Worm (Caenorhabditis elegans) whole organism, L3 larva: ENCODE measurements around the gene F58E2.4.

ENCODE experiments used
- R02D3.7 ChIP-seq: fragments of 150-350 bp; optimal IDR thresholded peaks from 2 replicates; lab custom pipeline; 2014; ENCODE audit warnings: missing biosample characterization, missing genetic modification characterization
- ZK546.5 ChIP-seq: sonication (generic microtip); optimal IDR thresholded peaks from 2 replicates; lab custom pipeline; 2017; ENCODE audit warnings: missing biosample characterization, missing genetic modification characterization
- aly-2 ChIP-seq: fragments of 150-350 bp; optimal IDR thresholded peaks from 2 replicates; lab custom pipeline; 2014; ENCODE audit warnings: missing biosample characterization, missing genetic modification characterization
- ceh-82 ChIP-seq: fragments of 150-350 bp; optimal IDR thresholded peaks from 2 replicates; lab custom pipeline; 2014; ENCODE audit warnings: missing biosample characterization, missing genetic modification characterization
- ceh-9 ChIP-seq: sonication (generic microtip); optimal IDR thresholded peaks from 2 replicates; lab custom pipeline; 2018; ENCODE audit warnings: missing biosample characterization, missing genetic modification characterization
- daf-12 ChIP-seq: fragments of 150-350 bp; optimal IDR thresholded peaks from 2 replicates; lab custom pipeline; 2014; ENCODE audit warnings: missing biosample characterization, missing genetic modification reagents, missing genetic modification characterization
- egl-27 ChIP-seq: sonication (generic microtip); optimal IDR thresholded peaks from 4 replicates; lab custom pipeline; 2017; ENCODE audit warnings: missing biosample characterization, missing genetic modification reagents, missing genetic modification characterization
- elt-3 ChIP-seq, 3 experiments: fragments of 150-350 bp in 1 of 3; sonication (generic microtip) in 2 of 3; optimal IDR thresholded peaks; 2 replicates in 2 of 3; 4 replicates in 1 of 3; lab custom pipeline; 2014 to 2017; ENCODE audit warnings: missing biosample characterization in 3 of 3, missing genetic modification characterization in 3 of 3
- eor-1 ChIP-seq, 2 experiments: fragments of 150-350 bp; optimal IDR thresholded peaks; 2 replicates each; lab custom pipeline; 2014 to 2018; ENCODE audit warnings: missing biosample characterization in 2 of 2, missing genetic modification characterization in 2 of 2
- fkh-10 ChIP-seq: sonication (generic microtip); optimal IDR thresholded peaks from 2 replicates; lab custom pipeline; 2017; ENCODE audit warnings: missing biosample characterization, missing genetic modification reagents, missing genetic modification characterization
- fos-1 ChIP-seq: fragments of 150-350 bp; optimal IDR thresholded peaks from 2 replicates; lab custom pipeline; 2014; ENCODE audit warnings: missing biosample characterization, missing genetic modification characterization
- jun-1 ChIP-seq: fragments of 150-350 bp; optimal IDR thresholded peaks from 2 replicates; lab custom pipeline; 2014; ENCODE audit warnings: missing biosample characterization, missing genetic modification reagents, missing genetic modification characterization
- lin-15B ChIP-seq: fragments of 150-350 bp; optimal IDR thresholded peaks from 2 replicates; lab custom pipeline; 2014; ENCODE audit warnings: missing biosample characterization, missing genetic modification characterization
- lin-39 ChIP-seq: fragments of 150-350 bp; optimal IDR thresholded peaks from 2 replicates; lab custom pipeline; 2018; ENCODE audit warnings: missing biosample characterization, missing genetic modification reagents, missing genetic modification characterization
- mml-1 ChIP-seq: fragments of 150-350 bp; sonication (generic microtip); optimal IDR thresholded peaks from 3 replicates; lab custom pipeline; 2014; ENCODE audit warnings: missing biosample characterization, missing genetic modification characterization
- nfya-1 ChIP-seq: sonication (generic microtip); optimal IDR thresholded peaks from 2 replicates; lab custom pipeline; 2017; ENCODE audit warnings: missing genetic modification characterization, mild to moderate bottlenecking, missing compliant biosample characterization, antibody characterized with exemption, moderate library complexity; ENCODE audit not compliant: insufficient read depth
- nhr-12 ChIP-seq: fragments of 150-350 bp; optimal IDR thresholded peaks from 2 replicates; lab custom pipeline; 2014; ENCODE audit warnings: missing biosample characterization, missing genetic modification characterization
- nhr-23 ChIP-seq: fragments of 150-350 bp; optimal IDR thresholded peaks from 2 replicates; lab custom pipeline; 2014; ENCODE audit warnings: missing biosample characterization, missing genetic modification reagents, missing genetic modification characterization
- nhr-25 ChIP-seq: sonication (generic microtip); optimal IDR thresholded peaks from 2 replicates; lab custom pipeline; 2017; ENCODE audit warnings: missing biosample characterization, missing genetic modification characterization
- nhr-28 ChIP-seq: fragments of 150-350 bp; optimal IDR thresholded peaks from 2 replicates; lab custom pipeline; 2014; ENCODE audit warnings: missing biosample characterization, missing genetic modification characterization
- nhr-76 ChIP-seq: fragments of 150-350 bp; sonication (generic microtip); optimal IDR thresholded peaks from 5 replicates; lab custom pipeline; 2014; ENCODE audit warnings: missing biosample characterization, missing genetic modification characterization
- nhr-77 ChIP-seq: fragments of 150-350 bp; optimal IDR thresholded peaks from 2 replicates; lab custom pipeline; 2014; ENCODE audit warnings: missing biosample characterization, missing genetic modification characterization
- pha-4 ChIP-seq: fragments of 150-350 bp; optimal IDR thresholded peaks from 2 replicates; lab custom pipeline; 2014; ENCODE audit warnings: missing biosample characterization, missing genetic modification reagents, missing genetic modification characterization
- pqm-1 ChIP-seq: fragments of 150-350 bp; optimal IDR thresholded peaks from 2 replicates; lab custom pipeline; 2017; ENCODE audit warnings: missing biosample characterization, missing genetic modification characterization, inconsistent platforms
- skn-1 ChIP-seq: fragments of 150-350 bp; optimal IDR thresholded peaks from 2 replicates; lab custom pipeline; 2014; ENCODE audit warnings: missing biosample characterization, missing genetic modification characterization
- snpc-4 ChIP-seq: fragments of 150-350 bp; optimal IDR thresholded peaks from 2 replicates; lab custom pipeline; 2014; ENCODE audit warnings: missing biosample characterization, missing genetic modification characterization
- tbx-2 ChIP-seq: sonication (generic microtip); optimal IDR thresholded peaks from 2 replicates; lab custom pipeline; 2016; ENCODE audit warnings: mild to moderate bottlenecking, missing genetic modification characterization, missing compliant biosample characterization
- unc-39 ChIP-seq: sonication (generic microtip); optimal IDR thresholded peaks from 4 replicates; lab custom pipeline; 2017; ENCODE audit warnings: missing biosample characterization, missing genetic modification characterization
- unc-62 ChIP-seq: fragments of 150-350 bp; sonication (generic microtip); optimal IDR thresholded peaks from 4 replicates; lab custom pipeline; 2014; ENCODE audit warnings: missing biosample characterization, missing genetic modification reagents, missing genetic modification characterization
- zag-1 ChIP-seq: fragments of 150-350 bp; optimal IDR thresholded peaks from 2 replicates; lab custom pipeline; 2014; ENCODE audit warnings: missing biosample characterization, missing genetic modification characterization
- ztf-11 ChIP-seq: fragments of 150-350 bp; optimal IDR thresholded peaks from 2 replicates; lab custom pipeline; 2014; ENCODE audit warnings: missing biosample characterization, missing genetic modification characterization
- ztf-4 ChIP-seq: fragments of 150-350 bp; optimal IDR thresholded peaks from 2 replicates; lab custom pipeline; 2014; ENCODE audit warnings: missing biosample characterization, missing genetic modification characterization

The F58E2.4 gene

ce11 chrIV:3481760-3482159, 18.6 kb downstream of the F58E2.4 start, which contains the start of gene srz-37:
Gene srz-37, minus strand, starts transcription at chrIV:3481860.
- TF ChIP-seq nfya-1 (no peak), lin-39 (tag; lab: Kevin White, UChicago) (no peak), eor-1 (tag; optimal IDR thresholded peaks at IDR 0.05; lab: Kevin White, UChicago) (no peak), mml-1 (tag; lab: Kevin White, UChicago) (no peak), daf-12 (no peak)

- TF ChIP-seq ztf-4 (no peak), nhr-28 (tag; lab: Kevin White, UChicago) (no peak), pqm-1 (tag; lab: Kevin White, UChicago) (no peak), snpc-4 (tag; lab: Kevin White, UChicago) (no peak)
- TF ChIP-seq, all 47 proteins: peak for 0
Observed at ce11 chrIV:3482195-3482959, 19.2 kb downstream of the F58E2.4 start, which contains the start of gene srz-82. Gene srz-82, plus strand, starts transcription at chrIV:3482895.

DNA sequence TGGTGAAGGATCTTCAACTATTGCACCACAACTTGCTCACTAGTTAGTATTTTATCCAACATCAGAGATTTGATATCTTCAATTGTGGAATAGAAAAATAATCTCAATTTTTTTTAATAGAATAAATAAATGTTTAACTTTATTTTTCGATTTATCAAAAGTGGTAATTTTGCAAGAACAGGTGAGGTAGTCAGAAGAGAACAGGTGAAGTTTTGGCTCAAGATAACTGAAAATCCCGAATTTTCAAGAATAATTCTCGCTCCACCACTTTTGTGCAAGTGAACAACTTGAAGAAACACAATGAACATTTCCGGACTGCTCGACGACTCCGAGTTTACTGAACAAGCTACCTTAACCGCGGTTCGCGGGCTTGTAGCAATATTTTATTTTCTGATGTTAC, 28.3 kb downstream of the F58E2.4 start, which contains the start of gene srz-78:
Gene srz-78, plus strand, starts transcription at position 301 of the 400 bp plus-strand sequence.
- TF ChIP-seq ceh-9 (tag; lab: Kevin White, UChicago) (no peak), nhr-25 (tag; lab: Kevin White, UChicago) (no peak), jun-1 (tag; lab: Kevin White, UChicago) (no peak), nhr-12 (tag; lab: Kevin White, UChicago) (no peak), skn-1 (no peak), tbx-2 (tag; lab: Kevin White, UChicago) (no peak), nhr-76 (tag; lab: Kevin White, UChicago) (no peak), pha-4 (tag; lab: Kevin White, UChicago) (no peak), ztf-11 (no peak), ceh-82 (tag; lab: Kevin White, UChicago) (no peak), unc-62 (GFP tag; lab: Kevin White, UChicago) (no peak), pqm-1 (tag; lab: Kevin White, UChicago) (no peak), R02D3.7 (tag; lab: Kevin White, UChicago) (no peak), fkh-10 (no peak), snpc-4 (tag; lab: Kevin White, UChicago) (no peak)
- TF ChIP-seq, all 47 proteins: peak for 0

- TF ChIP-seq tbx-2 (tag; lab: Kevin White, UChicago) (no peak), nhr-77 (tag; lab: Kevin White, UChicago) (no peak), egl-27 (no peak), elt-3 (tag; optimal IDR thresholded peaks at IDR 0.05; lab: Kevin White, UChicago) (no peak), mml-1 (tag; lab: Kevin White, UChicago) (no peak), nhr-25 (tag; lab: Kevin White, UChicago) (no peak), nhr-23 (no peak), zag-1 (tag; lab: Kevin White, UChicago) (no peak), ZK546.5 (tag; lab: Kevin White, UChicago) (no peak), fos-1 (tag; lab: Kevin White, UChicago) (no peak), pqm-1 (tag; lab: Kevin White, UChicago) (no peak), lin-39 (tag; lab: Kevin White, UChicago) (no peak), aly-2 (tag; lab: Kevin White, UChicago) (no peak), R02D3.7 (tag; lab: Kevin White, UChicago) (no peak), lin-15B (no peak), unc-39 (tag; lab: Kevin White, UChicago) (no peak), nhr-76 (tag; lab: Kevin White, UChicago) (no peak), pha-4 (tag; lab: Kevin White, UChicago) (no peak)
Observed at ce11 chrIV:3493310-3493709, 30.1 kb downstream of the F58E2.4 start, which contains the start of gene srz-79. Gene srz-79, plus strand, starts transcription at chrIV:3493610.

- no peak for TF ChIP-seq unc-39 (tag; lab: Kevin White, UChicago)
- TF ChIP-seq ztf-11: no peak
Observed at ce11 chrIV:3496358-3496757, 33.2 kb downstream of the F58E2.4 start, which contains the start of gene C09G12.17. Gene C09G12.17, minus strand, starts transcription at chrIV:3496458.
